Worm (Caenorhabditis elegans): ENCODE data around the gene C32B5.6.

- TF ChIP-seq him-1 (tag; optimal IDR thresholded peaks at IDR 0.05) = no peak
- no peak for TF ChIP-seq W03F9.2 (tag; optimal IDR thresholded peaks at IDR 0.05)
- TF ChIP-seq dao-5 (tag; optimal IDR thresholded peaks at IDR 0.05) = no peak
These were observed 27.4 kb upstream of the C32B5.6 start, which contains the start of gene fbxc-36 for ce11 chrII:940779-941178.

Measured in whole organism, L4/young adult.